Worm (Caenorhabditis elegans): ENCODE data around the gene ZK616.65.

- TF ChIP-seq nhr-11 (tag; optimal IDR thresholded peaks at IDR 0.05) (no peak), snpc-4 (tag; optimal IDR thresholded peaks at IDR 0.05) (no peak), R02D3.7 (tag; optimal IDR thresholded peaks at IDR 0.05) (no peak), ztf-11 (tag; optimal IDR thresholded peaks at IDR 0.05) (no peak), ceh-16 (tag; optimal IDR thresholded peaks at IDR 0.05) (no peak)
Observed at ce11 chrIV:5396769-5397168, 14.3 kb downstream of the ZK616.65 start, which contains the start of gene ZK616.3.
